Worm (Caenorhabditis elegans) whole organism, L4 larva: ENCODE measurements around the gene C45H4.21.

Experiments
- R02D3.7 ChIP-seq: fragments of 150-350 bp; sonication (generic microtip); optimal IDR thresholded peaks from 3 replicates; lab custom pipeline; 2014; ENCODE audit warnings: missing biosample characterization, missing genetic modification characterization
- T26A8.4 ChIP-seq: fragments of 200-800 bp; sonication (Bioruptor generic); IDR thresholded peaks from 2 replicates; pipeline ENCODE4 v1.3.6; 2022; ENCODE audit warnings: missing genetic modification characterization, missing compliant biosample characterization
- aly-2 ChIP-seq: sonication (generic microtip); optimal IDR thresholded peaks from 2 replicates; lab custom pipeline; 2018; ENCODE audit warnings: missing biosample characterization, missing genetic modification characterization
- dmd-6 ChIP-seq: fragments of 200-800 bp; sonication (Bioruptor generic); IDR thresholded peaks from 2 replicates; pipeline ENCODE4 v1.3.6; 2022; ENCODE audit warnings: missing genetic modification reagents, missing genetic modification characterization, missing compliant biosample characterization
- dve-1 ChIP-seq: sonication (generic microtip); optimal IDR thresholded peaks from 2 replicates; lab custom pipeline; 2017; ENCODE audit warnings: antibody characterized with exemption, mild to moderate bottlenecking, missing genetic modification characterization, missing compliant biosample characterization; ENCODE audit not compliant: insufficient read depth
- gei-8 ChIP-seq: fragments of 200-800 bp; sonication (Bioruptor generic); optimal IDR thresholded peaks from 2 replicates; lab custom pipeline; 2018; ENCODE audit warnings: mild to moderate bottlenecking, missing genetic modification characterization, missing compliant biosample characterization
- lsy-2 ChIP-seq, 2 experiments: fragments of 150-350 bp in 1 of 2; sonication (generic microtip) in 1 of 2; optimal IDR thresholded peaks; 2 replicates each; lab custom pipeline; 2014 to 2017; ENCODE audit warnings: missing biosample characterization in 2 of 2, missing genetic modification characterization in 2 of 2
- nhr-111 ChIP-seq: fragments of 200-800 bp; sonication (Bioruptor generic); optimal IDR thresholded peaks from 2 replicates; lab custom pipeline; 2018; ENCODE audit warnings: mild to moderate bottlenecking, missing genetic modification characterization, missing compliant biosample characterization
- nhr-77 ChIP-seq: fragments of 150-350 bp; optimal IDR thresholded peaks from 2 replicates; lab custom pipeline; 2014; ENCODE audit warnings: missing biosample characterization, missing genetic modification characterization
- pha-4 ChIP-seq, 2 experiments: fragments of 150-350 bp in 1 of 2; fragments of 200-800 bp in 1 of 2; sonication (Bioruptor generic) in 1 of 2; IDR thresholded peaks in 1 of 2; optimal IDR thresholded peaks in 1 of 2; 2 replicates each; pipeline versions ENCODE4 v1.3.6 to Lab custom; 2014 to 2022; ENCODE audit warnings: missing genetic modification characterization in 2 of 2, missing genetic modification reagents in 2 of 2, missing biosample characterization in 1 of 2, missing compliant biosample characterization in 1 of 2
- set-16 ChIP-seq: fragments of 200-800 bp; sonication (Bioruptor generic); IDR thresholded peaks from 2 replicates; pipeline ENCODE4 v1.3.6; 2022; ENCODE audit warnings: missing genetic modification reagents, missing genetic modification characterization, missing compliant biosample characterization
- unc-62 ChIP-seq, 3 experiments: fragments of 150-350 bp in 1 of 3; sonication (generic microtip); optimal IDR thresholded peaks in 2 of 3; peaks in 1 of 3; 1 replicate in 1 of 3; 2 replicates in 2 of 3; lab custom pipeline; 2014 to 2017; ENCODE audit warnings: missing biosample characterization in 3 of 3, missing genetic modification characterization in 3 of 3, missing genetic modification reagents in 3 of 3, missing genotype in 1 of 3

DNA sequence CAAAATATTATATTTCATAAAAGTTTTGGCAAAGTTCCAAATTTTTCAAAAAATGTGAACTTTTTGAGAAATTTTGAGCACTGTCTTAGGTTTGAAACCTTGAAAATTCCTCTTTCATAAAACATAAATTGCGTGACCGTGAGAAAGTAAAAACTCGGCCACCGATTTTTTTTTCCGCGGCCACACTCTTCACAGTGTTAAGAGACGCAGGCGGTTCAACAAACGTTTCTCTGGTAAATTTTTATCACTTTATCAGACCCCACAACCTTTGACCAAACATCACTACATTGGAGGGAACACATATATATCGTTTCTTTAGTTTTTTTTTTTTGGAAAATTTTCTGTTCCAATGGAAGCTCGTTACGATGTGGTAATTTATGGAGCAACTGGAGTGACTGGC, 26.8 kb downstream of the C45H4.21 start, which contains the start of gene F22F7.2:
- TF ChIP-seq T26A8.4 (GFP tag; lab: Robert Waterston, UW) (no peak), nhr-77 (tag; lab: Kevin White, UChicago) (no peak), lsy-2 (tag; optimal IDR thresholded peaks at IDR 0.05; lab: Kevin White, UChicago) (no peak), aly-2 (tag; lab: Kevin White, UChicago) (no peak), nhr-111 (GFP tag; lab: Kevin White, UChicago) (no peak), dve-1 (tag; lab: Kevin White, UChicago) (peak; percentile 43), pha-4 (GFP tag; IDR thresholded peaks at IDR 0.05; lab: Robert Waterston, UW) (no peak), pha-4 (tag; optimal IDR thresholded peaks at IDR 0.05; lab: Kevin White, UChicago) (no peak), gei-8 (GFP tag; lab: Kevin White, UChicago) (no peak), R02D3.7 (no peak), dmd-6 (peak; percentile 32), set-16 (GFP tag; lab: Robert Waterston, UW) (no peak), unc-62 (GFP tag; optimal IDR thresholded peaks at IDR 0.05 in 1 of 2; lab: Kevin White, UChicago) (no peak), unc-62 (tag; optimal IDR thresholded peaks at IDR 0.05; lab: Kevin White, UChicago) (no peak)
